Worm (Caenorhabditis elegans) whole organism, young adult: Measurements from ENCODE around the gene nmy-1.

Source experiments
- C17E4.6 ChIP-seq: fragments of 200-800 bp; sonication (Bioruptor generic); IDR thresholded peaks from 2 replicates; pipeline ENCODE4 v1.3.6; 2022; ENCODE audit warnings: missing genetic modification reagents, missing genetic modification characterization, missing compliant biosample characterization
- F57A8.1 ChIP-seq: fragments of 200-800 bp; sonication (Bioruptor generic); optimal IDR thresholded peaks from 2 replicates; lab custom pipeline; 2018; ENCODE audit warnings: mild to moderate bottlenecking, missing genetic modification characterization, moderate library complexity, missing compliant biosample characterization
- K11D2.4 ChIP-seq: fragments of 200-800 bp; sonication (Bioruptor generic); IDR thresholded peaks from 2 replicates; pipeline ENCODE4 v1.3.6; 2022; ENCODE audit warnings: missing genetic modification reagents, missing genetic modification characterization, missing compliant biosample characterization
- Y67H2A.10 ChIP-seq: fragments of 200-800 bp; sonication (Bioruptor generic); conservative IDR thresholded peaks from 2 replicates; pipeline ENCODE4 v1.3.6; 2022; ENCODE audit warnings: missing genetic modification reagents, missing genetic modification characterization, missing compliant biosample characterization
- Y79H2A.3 ChIP-seq: fragments of 200-800 bp; sonication (Bioruptor generic); conservative IDR thresholded peaks from 2 replicates; pipeline ENCODE4 v1.3.6; 2022; ENCODE audit warnings: missing genetic modification reagents, missing genetic modification characterization, missing compliant biosample characterization
- aptf-2 ChIP-seq: fragments of 200-800 bp; sonication (Bioruptor generic); conservative IDR thresholded peaks from 2 replicates; pipeline ENCODE4 v1.3.6; 2022; ENCODE audit warnings: missing genetic modification reagents, missing genetic modification characterization, missing compliant biosample characterization
- athp-1 ChIP-seq: sonication (generic microtip); optimal IDR thresholded peaks from 2 replicates; lab custom pipeline; 2017; ENCODE audit warnings: mild to moderate bottlenecking, missing genetic modification characterization, missing compliant biosample characterization
- attf-5 ChIP-seq: fragments of 200-800 bp; sonication (Bioruptor generic); optimal IDR thresholded peaks from 2 replicates; lab custom pipeline; 2018; ENCODE audit warnings: mild to moderate bottlenecking, missing genetic modification characterization, missing compliant biosample characterization
- bed-1 ChIP-seq: fragments of 200-800 bp; sonication (Bioruptor generic); IDR thresholded peaks from 2 replicates; pipeline ENCODE4 v1.3.6; 2022; ENCODE audit warnings: missing genetic modification reagents, missing genetic modification characterization, missing compliant biosample characterization
- hsf-1 ChIP-seq: fragments of 200-800 bp; sonication (Bioruptor generic); IDR thresholded peaks from 2 replicates; pipeline ENCODE4 v1.3.6; 2022; ENCODE audit warnings: missing genetic modification reagents, missing genetic modification characterization, missing compliant biosample characterization
- nhr-120 ChIP-seq: fragments of 200-800 bp; sonication (Bioruptor generic); IDR thresholded peaks from 2 replicates; pipeline ENCODE4 v1.3.6; 2022; ENCODE audit warnings: missing genetic modification characterization, missing compliant biosample characterization
- ztf-18 ChIP-seq: sonication (generic microtip); optimal IDR thresholded peaks from 2 replicates; lab custom pipeline; 2016; ENCODE audit warnings: missing genotype, mild to moderate bottlenecking, missing genetic modification characterization, missing compliant biosample characterization

- TF ChIP-seq athp-1 (tag; lab: Kevin White, UChicago) (no peak), hsf-1 (no peak), C17E4.6 (no peak), Y79H2A.3 (GFP tag; lab: Robert Waterston, UW) (no peak), ztf-18 (tag; lab: Kevin White, UChicago) (no peak), Y67H2A.10 (no peak), K11D2.4 (GFP tag; lab: Robert Waterston, UW) (no peak), nhr-120 (no peak), aptf-2 (GFP tag; lab: Robert Waterston, UW) (no peak), F57A8.1 (no peak), bed-1 (GFP tag; lab: Robert Waterston, UW) (no peak), attf-5 (no peak)
Measured at ce11 chrX:2885318-2885908, 23.9 kb upstream of the nmy-1 start, which contains the start of gene vang-1.
